Worm (Caenorhabditis elegans): Measurements from ENCODE around the gene Y38F2AR.10.
A peak's percentile ranks its signal among the peaks of the same experiment; 100 is the strongest.

DNA sequence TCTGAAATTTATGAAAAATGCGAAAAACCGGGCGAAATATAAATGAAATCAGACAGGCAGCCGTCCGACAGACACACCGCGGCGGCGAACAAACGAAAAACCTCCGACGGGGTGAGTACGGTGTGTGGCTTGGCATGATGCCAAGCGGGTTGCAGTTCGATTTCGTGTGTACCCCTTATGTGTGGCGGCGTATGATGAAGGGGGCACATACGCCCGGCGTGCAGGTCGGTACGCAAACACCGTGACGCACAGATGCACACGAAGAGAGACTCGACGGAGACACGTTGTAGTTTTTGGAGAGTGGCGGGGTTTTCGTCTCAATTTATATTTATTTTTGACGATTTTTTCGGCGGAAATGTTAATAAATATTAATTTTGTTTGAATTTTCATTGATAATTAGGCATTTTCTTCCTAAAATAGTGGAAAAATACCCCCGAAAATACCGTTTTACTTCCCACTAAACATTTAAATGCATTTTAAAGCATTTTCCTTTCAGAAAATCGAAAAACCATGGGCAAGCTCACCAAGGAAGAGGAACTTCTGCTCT is 10.3 kb downstream of the Y38F2AR.10 start, which contains the start of gene trap-3:
- TF ChIP-seq klf-2 (GFP tag; conservative IDR thresholded peaks at IDR 0.05) = no peak
- TF ChIP-seq ref-1 (GFP tag; conservative IDR thresholded peaks at IDR 0.05) = no peak
- TF ChIP-seq T22C8.4 (GFP tag; IDR thresholded peaks at IDR 0.05) = no peak
- peak; percentile 35; the same call in 1 of the 2 replicates for TF ChIP-seq tab-1 (GFP tag; IDR thresholded peaks at IDR 0.05)

Measured in whole organism, midembryonic.